Worm (Caenorhabditis elegans): Measurements from ENCODE around the gene flp-16.

DNA sequence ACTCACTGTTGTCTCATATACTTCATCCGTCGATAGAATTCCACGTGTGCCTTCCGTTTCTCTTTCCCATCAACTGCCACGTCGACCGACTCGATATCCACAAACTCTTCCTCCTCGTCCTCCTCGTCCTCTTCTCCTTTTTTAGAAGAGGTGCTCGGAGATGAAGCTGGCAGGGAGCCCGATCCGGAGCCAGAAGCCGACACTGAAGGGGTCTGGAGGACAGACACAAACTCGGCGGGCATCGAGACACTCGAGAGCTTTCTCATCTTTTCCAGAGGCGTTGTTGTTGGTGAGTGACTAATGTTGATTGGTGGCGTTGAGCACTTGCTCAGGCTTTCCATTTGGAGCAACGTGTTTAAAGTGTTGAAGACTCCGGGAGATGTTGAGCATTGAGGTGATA, 47.5 kb downstream of the flp-16 start:
- no peak for TF ChIP-seq pha-4 (tag; optimal IDR thresholded peaks at IDR 0.05)
- TF ChIP-seq unc-39 (tag; optimal IDR thresholded peaks at IDR 0.05): no peak
- TF ChIP-seq unc-62 (GFP tag; optimal IDR thresholded peaks at IDR 0.05): no peak
- no peak for TF ChIP-seq nhr-237 (tag; optimal IDR thresholded peaks at IDR 0.05)
- no peak for TF ChIP-seq blmp-1 (tag; optimal IDR thresholded peaks at IDR 0.05)
- no peak for TF ChIP-seq nhr-2 (tag; optimal IDR thresholded peaks at IDR 0.05)
- no peak for TF ChIP-seq lin-13 (tag; optimal IDR thresholded peaks at IDR 0.05)
- TF ChIP-seq mep-1 (tag; optimal IDR thresholded peaks at IDR 0.05): no peak
- no peak for TF ChIP-seq bed-3 (GFP tag; optimal IDR thresholded peaks at IDR 0.05)
- TF ChIP-seq cnd-1 (tag; optimal IDR thresholded peaks at IDR 0.05): no peak
- no peak for TF ChIP-seq ztf-11 (tag; optimal IDR thresholded peaks at IDR 0.05)
- TF ChIP-seq nhr-76 (tag; optimal IDR thresholded peaks at IDR 0.05): no peak

Measured in whole organism, mixed stage, embryonic.